Worm (Caenorhabditis elegans) whole organism, midembryonic: Measurements from ENCODE around the gene snpc-1.3.

Experiments
- T22C8.4 ChIP-seq: fragments of 200-800 bp; sonication (Bioruptor generic); IDR thresholded peaks from 2 replicates; pipeline ENCODE4 v1.3.6; 2022; ENCODE audit warnings: missing genetic modification characterization, missing compliant biosample characterization
- cog-1 ChIP-seq: sonication (generic microtip); optimal IDR thresholded peaks from 2 replicates; lab custom pipeline; 2016; ENCODE audit warnings: missing genetic modification characterization, missing compliant biosample characterization
- flt-1 ChIP-seq: fragments of 200-800 bp; sonication (Bioruptor generic); IDR thresholded peaks from 2 replicates; pipeline ENCODE4 v1.3.6; 2022; ENCODE audit warnings: missing genetic modification characterization, missing compliant biosample characterization
- klf-2 ChIP-seq: fragments of 200-800 bp; sonication (Bioruptor generic); conservative IDR thresholded peaks from 2 replicates; pipeline ENCODE4 v1.3.6; 2022; ENCODE audit warnings: missing genetic modification reagents, missing genetic modification characterization, missing compliant biosample characterization
- med-1 ChIP-seq: sonication (generic microtip); optimal IDR thresholded peaks from 2 replicates; lab custom pipeline; 2017; ENCODE audit warnings: missing genetic modification characterization, mild to moderate bottlenecking, missing compliant biosample characterization, antibody characterized with exemption, missing genetic modification reagents; ENCODE audit not compliant: insufficient read depth
- ref-1 ChIP-seq: fragments of 200-800 bp; sonication (Bioruptor generic); conservative IDR thresholded peaks from 2 replicates; pipeline ENCODE4 v1.3.6; 2022; ENCODE audit warnings: missing genetic modification reagents, missing genetic modification characterization, missing compliant biosample characterization
- tab-1 ChIP-seq: fragments of 200-800 bp; sonication (Bioruptor generic); IDR thresholded peaks from 2 replicates; pipeline ENCODE4 v1.3.6; 2022; ENCODE audit warnings: missing genetic modification characterization, missing compliant biosample characterization
- ztf-23 ChIP-seq: fragments of 200-800 bp; sonication (Bioruptor generic); IDR thresholded peaks from 2 replicates; pipeline ENCODE4 v1.3.6; 2022; ENCODE audit warnings: missing genetic modification reagents, missing genetic modification characterization, missing compliant biosample characterization
- ztf-29 ChIP-seq: fragments of 200-800 bp; sonication (Bioruptor generic); IDR thresholded peaks from 2 replicates; pipeline ENCODE4 v1.3.6; 2022; ENCODE audit warnings: missing genetic modification reagents, missing genetic modification characterization, missing compliant biosample characterization

snpc-1.3 gene

ce11 chrV:5403938-5404337 lies 35.0 kb downstream of the snpc-1.3 start:
- TF ChIP-seq ztf-29 (GFP tag; lab: Robert Waterston, UW): no peak
- TF ChIP-seq med-1 (GFP tag; lab: Kevin White, UChicago): no peak
- no peak for TF ChIP-seq cog-1 (tag; lab: Kevin White, UChicago)
- TF ChIP-seq klf-2 (GFP tag; lab: Robert Waterston, UW): no peak
- TF ChIP-seq ztf-23 (GFP tag; lab: Robert Waterston, UW): no peak
- no peak for TF ChIP-seq ref-1

- TF ChIP-seq tab-1 (no peak), ztf-23 (GFP tag; lab: Robert Waterston, UW) (no peak), ztf-29 (GFP tag; lab: Robert Waterston, UW) (no peak), ref-1 (no peak), med-1 (GFP tag; lab: Kevin White, UChicago) (no peak), cog-1 (tag; lab: Kevin White, UChicago) (no peak), klf-2 (GFP tag; lab: Robert Waterston, UW) (no peak), flt-1 (GFP tag; lab: Robert Waterston, UW) (no peak), T22C8.4 (GFP tag; lab: Robert Waterston, UW) (no peak)
Measured at ce11 chrV:5392993-5393628, 45.9 kb downstream of the snpc-1.3 start, which contains the start of gene C35A11.4. TSS of gene C35A11.4 (minus strand) at chrV:5393148.
